Worm (Caenorhabditis elegans) whole organism, young adult: ENCODE data around the gene C09F5.3.

ENCODE experiments used
- B0019.2 ChIP-seq: fragments of 200-800 bp; sonication (Bioruptor generic); conservative IDR thresholded peaks from 2 replicates; pipeline ENCODE4 v1.3.6; 2022; ENCODE audit warnings: missing genetic modification reagents, missing genetic modification characterization, missing compliant biosample characterization
- B0035.1 ChIP-seq: sonication (generic microtip); optimal IDR thresholded peaks from 2 replicates; lab custom pipeline; 2016; ENCODE audit warnings: missing genetic modification characterization, mild to moderate bottlenecking, missing compliant biosample characterization, missing genotype, missing genetic modification reagents
- B0261.1 ChIP-seq: sonication (generic microtip); optimal IDR thresholded peaks from 2 replicates; lab custom pipeline; 2016; ENCODE audit warnings: mild to moderate bottlenecking, missing genetic modification characterization, moderate library complexity, missing compliant biosample characterization
- C17E4.6 ChIP-seq: fragments of 200-800 bp; sonication (Bioruptor generic); IDR thresholded peaks from 2 replicates; pipeline ENCODE4 v1.3.6; 2022; ENCODE audit warnings: missing genetic modification reagents, missing genetic modification characterization, missing compliant biosample characterization
- D2030.7 ChIP-seq: fragments of 200-800 bp; sonication (Bioruptor generic); IDR thresholded peaks from 2 replicates; pipeline ENCODE4 v1.3.6; 2022; ENCODE audit warnings: missing genetic modification reagents, missing genetic modification characterization, missing compliant biosample characterization
- F10E7.11 ChIP-seq: sonication (generic microtip); optimal IDR thresholded peaks from 2 replicates; lab custom pipeline; 2017; ENCODE audit warnings: mild to moderate bottlenecking, missing genetic modification characterization, moderate library complexity, missing compliant biosample characterization
- F22D6.2 ChIP-seq: sonication (generic microtip); optimal IDR thresholded peaks from 2 replicates; lab custom pipeline; 2016; ENCODE audit warnings: mild to moderate bottlenecking, missing genetic modification characterization, missing compliant biosample characterization
- F55B11.4 ChIP-seq: sonication (generic microtip); optimal IDR thresholded peaks from 2 replicates; lab custom pipeline; 2016; ENCODE audit warnings: missing compliant biosample characterization, missing genetic modification characterization, borderline replicate concordance; ENCODE audit not compliant: insufficient read depth
- ama-1 ChIP-seq, 3 experiments: fragments of 150-350 bp in 1 of 3; sonication (generic microtip) in 2 of 3; optimal IDR thresholded peaks; 2 replicates each; lab custom pipeline; 2014 to 2018; ENCODE audit warnings: missing biosample characterization in 2 of 3, missing genetic modification characterization in 2 of 3, missing genetic modification reagents in 2 of 3
- aptf-2 ChIP-seq: fragments of 200-800 bp; sonication (Bioruptor generic); conservative IDR thresholded peaks from 2 replicates; pipeline ENCODE4 v1.3.6; 2022; ENCODE audit warnings: missing genetic modification reagents, missing genetic modification characterization, missing compliant biosample characterization
- athp-1 ChIP-seq: sonication (generic microtip); optimal IDR thresholded peaks from 2 replicates; lab custom pipeline; 2017; ENCODE audit warnings: mild to moderate bottlenecking, missing genetic modification characterization, missing compliant biosample characterization
- attf-5 ChIP-seq: fragments of 200-800 bp; sonication (Bioruptor generic); optimal IDR thresholded peaks from 2 replicates; lab custom pipeline; 2018; ENCODE audit warnings: mild to moderate bottlenecking, missing genetic modification characterization, missing compliant biosample characterization
- attf-6 ChIP-seq: fragments of 200-800 bp; sonication (Bioruptor generic); IDR thresholded peaks from 2 replicates; pipeline ENCODE4 v1.3.6; 2022; ENCODE audit warnings: missing genetic modification reagents, missing genetic modification characterization, missing compliant biosample characterization
- bed-1 ChIP-seq: fragments of 200-800 bp; sonication (Bioruptor generic); IDR thresholded peaks from 2 replicates; pipeline ENCODE4 v1.3.6; 2022; ENCODE audit warnings: missing genetic modification reagents, missing genetic modification characterization, missing compliant biosample characterization
- ccch-3 ChIP-seq: fragments of 200-800 bp; sonication (Bioruptor generic); optimal IDR thresholded peaks from 2 replicates; lab custom pipeline; 2018; ENCODE audit warnings: mild to moderate bottlenecking, missing genetic modification characterization, missing compliant biosample characterization
- ceh-40 ChIP-seq: fragments of 200-800 bp; sonication (Bioruptor generic); IDR thresholded peaks from 2 replicates; pipeline ENCODE4 v1.3.6; 2022; ENCODE audit warnings: missing genetic modification characterization, missing compliant biosample characterization
- ceh-58 ChIP-seq: fragments of 200-800 bp; sonication (Bioruptor generic); IDR thresholded peaks from 2 replicates; pipeline ENCODE4 v1.3.6; 2022; ENCODE audit warnings: missing genetic modification characterization, missing compliant biosample characterization
- ceh-91 ChIP-seq: fragments of 200-800 bp; sonication (Bioruptor generic); IDR thresholded peaks from 2 replicates; pipeline ENCODE4 v1.3.6; 2022; ENCODE audit warnings: missing genetic modification reagents, missing genetic modification characterization, missing compliant biosample characterization
- dox-1 ChIP-seq: fragments of 200-800 bp; sonication (Bioruptor generic); IDR thresholded peaks from 2 replicates; pipeline ENCODE4 v1.3.6; 2022; ENCODE audit warnings: missing genetic modification reagents, missing genetic modification characterization, missing compliant biosample characterization
- dpl-1 ChIP-seq: fragments of 150-350 bp; optimal IDR thresholded peaks from 2 replicates; lab custom pipeline; 2014; ENCODE audit warnings: missing biosample characterization, missing genetic modification reagents, missing genetic modification characterization
- ekl-4 ChIP-seq: fragments of 200-800 bp; sonication (Bioruptor generic); IDR thresholded peaks from 2 replicates; pipeline ENCODE4 v1.3.6; 2022; ENCODE audit warnings: missing genetic modification reagents, missing genetic modification characterization, missing compliant biosample characterization
- ets-4 ChIP-seq: fragments of 200-800 bp; sonication (Bioruptor generic); optimal IDR thresholded peaks from 2 replicates; lab custom pipeline; 2018; ENCODE audit warnings: mild to moderate bottlenecking, missing genetic modification characterization, missing compliant biosample characterization
- hlh-12 ChIP-seq: sonication (generic microtip); optimal IDR thresholded peaks from 2 replicates; lab custom pipeline; 2016; ENCODE audit warnings: missing genetic modification characterization, missing compliant biosample characterization
- hmg-1.2 ChIP-seq: fragments of 200-800 bp; sonication (Bioruptor generic); IDR thresholded peaks from 2 replicates; pipeline ENCODE4 v1.3.6; 2022; ENCODE audit warnings: missing genetic modification reagents, missing genetic modification characterization, missing compliant biosample characterization
- hsf-1 ChIP-seq: fragments of 200-800 bp; sonication (Bioruptor generic); IDR thresholded peaks from 2 replicates; pipeline ENCODE4 v1.3.6; 2022; ENCODE audit warnings: missing genetic modification reagents, missing genetic modification characterization, missing compliant biosample characterization
- let-607 ChIP-seq, 2 experiments: fragments of 200-800 bp in 1 of 2; sonication (Bioruptor generic) in 1 of 2; sonication (generic microtip) in 1 of 2; optimal IDR thresholded peaks; 2 replicates each; lab custom pipeline; 2016 to 2018; ENCODE audit warnings: mild to moderate bottlenecking in 2 of 2, missing compliant biosample characterization in 2 of 2, missing genetic modification characterization in 2 of 2, moderate library complexity in 2 of 2, missing genotype in 1 of 2
- lin-35 ChIP-seq, 3 experiments: fragments of 150-350 bp in 2 of 3; sonication (generic microtip) in 1 of 3; optimal IDR thresholded peaks; 2 replicates each; lab custom pipeline; 2014 to 2018; ENCODE audit warnings: missing biosample characterization in 3 of 3, missing genetic modification characterization in 3 of 3, missing genetic modification reagents in 3 of 3
- lin-54 ChIP-seq: fragments of 200-800 bp; sonication (Bioruptor generic); optimal IDR thresholded peaks from 2 replicates; lab custom pipeline; 2018; ENCODE audit warnings: mild to moderate bottlenecking, missing genetic modification characterization, missing compliant biosample characterization
- lsl-1 ChIP-seq: fragments of 200-800 bp; sonication (Bioruptor generic); optimal IDR thresholded peaks from 2 replicates; lab custom pipeline; 2018; ENCODE audit warnings: mild to moderate bottlenecking, missing genetic modification characterization, moderate library complexity, missing compliant biosample characterization
- madf-10 ChIP-seq: sonication (generic microtip); optimal IDR thresholded peaks from 2 replicates; lab custom pipeline; 2016; ENCODE audit warnings: mild to moderate bottlenecking, missing genetic modification characterization, missing compliant biosample characterization
- madf-3 ChIP-seq: fragments of 200-800 bp; sonication (Bioruptor generic); IDR thresholded peaks from 2 replicates; pipeline ENCODE4 v1.3.6; 2022; ENCODE audit warnings: missing genetic modification reagents, missing genetic modification characterization, missing compliant biosample characterization
- madf-6 ChIP-seq: fragments of 200-800 bp; sonication (Bioruptor generic); IDR thresholded peaks from 2 replicates; pipeline ENCODE4 v1.3.6; 2022; ENCODE audit warnings: missing genetic modification reagents, missing genetic modification characterization, missing compliant biosample characterization
- nfya-1 ChIP-seq: sonication (generic microtip); optimal IDR thresholded peaks from 2 replicates; lab custom pipeline; 2017; ENCODE audit warnings: antibody characterized with exemption, missing compliant biosample characterization, missing genetic modification characterization, borderline replicate concordance; ENCODE audit not compliant: insufficient read depth
- nfya-2 ChIP-seq: fragments of 200-800 bp; sonication (Bioruptor generic); IDR thresholded peaks from 2 replicates; pipeline ENCODE4 v1.3.6; 2022; ENCODE audit warnings: missing genetic modification reagents, missing genetic modification characterization, missing compliant biosample characterization
- pbrm-1 ChIP-seq: fragments of 200-800 bp; sonication (Bioruptor generic); IDR thresholded peaks from 2 replicates; pipeline ENCODE4 v1.3.6; 2022; ENCODE audit warnings: missing genetic modification reagents, missing genetic modification characterization, missing compliant biosample characterization
- rcor-1 ChIP-seq: fragments of 200-800 bp; sonication (Bioruptor generic); IDR thresholded peaks from 2 replicates; pipeline ENCODE4 v1.3.6; 2022; ENCODE audit warnings: missing genetic modification reagents, missing genetic modification characterization, missing compliant biosample characterization
- snpc-4 ChIP-seq, 5 experiments: fragments of 150-350 bp in 1 of 5; sonication (generic microtip) in 4 of 5; optimal IDR thresholded peaks; 2 replicates each; lab custom pipeline; 2014 to 2018; ENCODE audit warnings: missing genetic modification characterization in 5 of 5, missing biosample characterization in 3 of 5, antibody characterized with exemption in 2 of 5, mild to moderate bottlenecking in 2 of 5, missing compliant biosample characterization in 2 of 5, missing genotype in 2 of 5, moderate library complexity in 2 of 5, missing genetic modification reagents in 1 of 5
- tbx-9 ChIP-seq: sonication (generic microtip); optimal IDR thresholded peaks from 2 replicates; lab custom pipeline; 2016; ENCODE audit warnings: borderline replicate concordance, missing genetic modification characterization, inconsistent platforms, missing compliant biosample characterization
- unc-62 ChIP-seq: fragments of 150-350 bp; optimal IDR thresholded peaks from 2 replicates; lab custom pipeline; 2014; ENCODE audit warnings: missing biosample characterization, missing genetic modification reagents, missing genetic modification characterization
- zim-3 ChIP-seq: sonication (generic microtip); optimal IDR thresholded peaks from 2 replicates; lab custom pipeline; 2017; ENCODE audit warnings: mild to moderate bottlenecking, missing genetic modification characterization, moderate library complexity, missing compliant biosample characterization
- ztf-26 ChIP-seq: sonication (generic microtip); optimal IDR thresholded peaks from 2 replicates; lab custom pipeline; 2017; ENCODE audit warnings: missing genetic modification characterization, missing compliant biosample characterization

C09F5.3 gene

DNA sequence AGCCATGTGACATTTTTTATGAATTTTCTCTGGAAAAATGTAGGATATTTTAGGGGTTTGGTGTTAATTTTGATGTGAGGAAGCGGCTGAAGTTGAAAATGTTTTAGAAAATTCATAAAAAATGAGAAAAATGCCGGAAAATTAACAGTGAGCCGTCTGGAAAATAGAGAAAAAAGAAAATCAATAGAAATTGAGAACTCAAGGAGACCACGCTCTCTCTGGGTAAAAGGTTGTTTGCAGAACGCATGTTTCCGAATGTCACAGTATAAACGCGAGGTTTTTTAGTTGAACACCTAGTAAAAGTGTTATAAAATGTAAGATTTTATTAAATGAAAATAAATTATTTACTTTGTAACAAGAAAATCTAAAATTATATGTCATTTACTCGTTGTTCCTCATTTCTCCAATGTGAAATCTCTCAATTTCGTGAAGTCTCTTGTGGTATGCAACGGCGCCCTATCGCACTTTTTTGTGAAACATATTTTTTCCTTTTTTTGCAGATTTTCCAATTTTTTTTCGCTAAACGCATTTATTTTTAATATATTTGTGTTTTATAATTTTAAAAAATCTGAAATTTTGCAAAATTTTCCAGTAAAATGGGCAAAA is 24.8 kb downstream of the C09F5.3 start, which contains the start of the genes tag-266 and tag-267 (continued):
- TF ChIP-seq ekl-4: no peak
- TF ChIP-seq ets-4 (GFP tag; lab: Kevin White, UChicago): no peak
- TF ChIP-seq aptf-2 (GFP tag; lab: Robert Waterston, UW): peak; percentile 47; the same call in 1 of the 2 replicates
- TF ChIP-seq madf-10 (tag; lab: Kevin White, UChicago): peak; percentile 71
- TF ChIP-seq nfya-2: no peak
- peak; percentile 51 for TF ChIP-seq ccch-3 (GFP tag; lab: Kevin White, UChicago)
- TF ChIP-seq B0019.2 (GFP tag; lab: Robert Waterston, UW): 0 out of 2 replicates have a peak, but pooled peaks have one; percentile 31
- peak; percentile 30; the same call in 1 of the 2 replicates for TF ChIP-seq hmg-1.2
- TF ChIP-seq snpc-4 (GFP tag; optimal IDR thresholded peaks at IDR 0.05; lab: Kevin White, UChicago): no peak
- TF ChIP-seq snpc-4 (tag; optimal IDR thresholded peaks at IDR 0.05; lab: Kevin White, UChicago): peak in 2 of 4 experiments; percentile 2 to 40
- no peak for TF ChIP-seq ceh-58 (GFP tag; lab: Robert Waterston, UW)
- TF ChIP-seq attf-5 (GFP tag; lab: Kevin White, UChicago): peak; percentile 84
- TF ChIP-seq hsf-1 (GFP tag; lab: Robert Waterston, UW): no peak
- no peak for TF ChIP-seq lin-35 (GFP tag; optimal IDR thresholded peaks at IDR 0.05; lab: Kevin White, UChicago)
- no peak for TF ChIP-seq bed-1 (GFP tag; lab: Robert Waterston, UW)
- TF ChIP-seq zim-3 (tag; lab: Kevin White, UChicago): no peak

DNA sequence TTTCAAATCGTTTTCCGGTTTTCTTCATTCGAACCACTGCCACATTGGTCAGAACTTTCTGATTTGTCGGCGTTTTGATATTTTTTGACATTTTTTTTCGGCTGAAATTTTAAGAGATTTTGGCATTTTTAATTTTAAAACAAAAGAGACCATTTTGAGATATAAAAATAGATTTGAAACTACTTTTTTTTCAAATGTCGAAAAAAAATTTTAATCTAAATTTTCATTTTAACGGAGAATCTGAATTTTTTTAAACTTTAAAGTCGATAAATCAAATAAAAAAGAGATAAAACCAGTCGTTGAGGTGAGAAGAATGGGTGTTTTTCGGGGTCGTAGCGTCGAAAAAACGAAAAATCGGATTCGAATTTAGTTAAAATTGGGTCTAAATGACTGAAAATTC is 26.7 kb downstream of the C09F5.3 start, which contains the start of gene sbds-1:
Gene sbds-1 (minus strand): TSS at position 101 of the 400 bp plus-strand sequence.
- TF ChIP-seq lin-35 (GFP tag; optimal IDR thresholded peaks at IDR 0.05; lab: Kevin White, UChicago): no peak
- no peak for TF ChIP-seq ztf-26 (tag; lab: Kevin White, UChicago)
- TF ChIP-seq tbx-9 (tag; lab: Kevin White, UChicago): no peak
- TF ChIP-seq D2030.7 (GFP tag; lab: Robert Waterston, UW): no peak
- TF ChIP-seq nfya-1: no peak
- no peak for TF ChIP-seq pbrm-1
- no peak for TF ChIP-seq ama-1 (optimal IDR thresholded peaks at IDR 0.05; lab: Kevin White, UChicago)
- no peak for TF ChIP-seq ama-1 (GFP tag; optimal IDR thresholded peaks at IDR 0.05; lab: Kevin White, UChicago)
- TF ChIP-seq B0261.1 (tag; lab: Kevin White, UChicago): no peak
- no peak for TF ChIP-seq ceh-91 (GFP tag; lab: Robert Waterston, UW)
- no peak for TF ChIP-seq hlh-12 (tag; lab: Kevin White, UChicago)
- no peak for TF ChIP-seq ceh-58 (GFP tag; lab: Robert Waterston, UW)
- no peak for TF ChIP-seq madf-3 (GFP tag; lab: Robert Waterston, UW)
- TF ChIP-seq F22D6.2 (tag; lab: Kevin White, UChicago): no peak
- no peak for TF ChIP-seq let-607 (tag; optimal IDR thresholded peaks at IDR 0.05; lab: Kevin White, UChicago)
- TF ChIP-seq unc-62: no peak
- no peak for TF ChIP-seq lsl-1 (GFP tag; lab: Kevin White, UChicago)

ce11 chrIII:636067-636466 is 29.0 kb downstream of the C09F5.3 start, which contains the start of gene T19C3.7:
T19C3.7 (minus strand) TSS chrIII:636167.
- TF ChIP-seq B0035.1 (no peak), lin-54 (GFP tag; lab: Kevin White, UChicago) (no peak), nfya-2 (no peak), F10E7.11 (no peak), madf-6 (GFP tag; lab: Robert Waterston, UW) (no peak), ceh-40 (GFP tag; lab: Robert Waterston, UW) (no peak), attf-6 (GFP tag; lab: Robert Waterston, UW) (no peak), F55B11.4 (no peak), dpl-1 (GFP tag; lab: Kevin White, UChicago) (no peak), C17E4.6 (GFP tag; lab: Robert Waterston, UW) (no peak), dox-1 (GFP tag; lab: Robert Waterston, UW) (no peak), ztf-26 (tag; lab: Kevin White, UChicago) (no peak), D2030.7 (GFP tag; lab: Robert Waterston, UW) (no peak), rcor-1 (no peak), tbx-9 (tag; lab: Kevin White, UChicago) (no peak), athp-1 (no peak)
- TF ChIP-seq, all 124 proteins: peak for 0
